Fruit fly (Drosophila melanogaster) whole organism, embryonic: ENCODE data around the gene Pisd.

Experiments used
- Atf-2 ChIP-seq: fragments of 200-800 bp; sonication (Bioruptor generic); optimal IDR thresholded peaks from 2 replicates; lab custom pipeline; 2016; ENCODE audit warnings: missing biosample characterization, missing genetic modification characterization
- B-H1 ChIP-seq: fragments of 200-800 bp; sonication (Bioruptor generic); IDR thresholded peaks from 3 replicates; pipeline ENCODE4 v1.3.6; 2022; ENCODE audit warnings: missing biosample characterization, missing genetic modification characterization
- CG10366 ChIP-seq: fragments of 200-800 bp; sonication (Bioruptor generic); IDR thresholded peaks from 2 replicates; pipeline ENCODE4 v1.3.6; 2022; ENCODE audit warnings: missing biosample characterization, missing genetic modification characterization
- CG10462 ChIP-seq: fragments of 200-800 bp; sonication (Bioruptor generic); optimal IDR thresholded peaks from 2 replicates; lab custom pipeline; 2016; ENCODE audit warnings: missing biosample characterization, missing genetic modification characterization
- CG10565 ChIP-seq: fragments of 200-800 bp; sonication (Bioruptor generic); optimal IDR thresholded peaks from 3 replicates; lab custom pipeline; 2016; ENCODE audit warnings: missing biosample characterization, mild to moderate bottlenecking, missing genetic modification characterization
- CG11398 ChIP-seq: fragments of 200-800 bp; sonication (Bioruptor generic); optimal IDR thresholded peaks from 2 replicates; lab custom pipeline; 2016; ENCODE audit warnings: missing biosample characterization, missing genetic modification characterization
- CG12744 ChIP-seq: fragments of 200-800 bp; sonication (Bioruptor generic); optimal IDR thresholded peaks from 2 replicates; lab custom pipeline; 2016; ENCODE audit warnings: missing biosample characterization, missing genetic modification characterization
- CG15514 ChIP-seq: fragments of 200-800 bp; sonication (Bioruptor generic); optimal IDR thresholded peaks from 3 replicates; lab custom pipeline; 2017; ENCODE audit warnings: missing biosample characterization, missing genetic modification characterization, mild to moderate bottlenecking, moderate library complexity, missing genetic modification reagents
- CG18262 ChIP-seq: fragments of 200-800 bp; optimal IDR thresholded peaks from 3 replicates; lab custom pipeline; 2019; ENCODE audit warnings: missing biosample characterization, mild to moderate bottlenecking, missing genetic modification characterization, moderate library complexity
- CG18619 ChIP-seq: fragments of 200-800 bp; sonication (Bioruptor generic); optimal IDR thresholded peaks from 3 replicates; lab custom pipeline; 2017; ENCODE audit warnings: missing biosample characterization, mild to moderate bottlenecking, missing genetic modification characterization
- CG3407 ChIP-seq: fragments of 200-800 bp; sonication (Bioruptor generic); optimal IDR thresholded peaks from 2 replicates; lab custom pipeline; 2018; ENCODE audit warnings: missing biosample characterization, mild to moderate bottlenecking, missing genetic modification characterization
- CG43689 ChIP-seq: fragments of 200-800 bp; sonication (Bioruptor generic); IDR thresholded peaks from 2 replicates; pipeline ENCODE4 v1.3.6; 2022; ENCODE audit warnings: missing biosample characterization, missing genetic modification characterization
- CG4404 ChIP-seq: fragments of 200-800 bp; sonication (Bioruptor generic); IDR thresholded peaks from 2 replicates; pipeline ENCODE4 v1.3.6; 2022; ENCODE audit warnings: missing biosample characterization, missing genetic modification characterization
- CG7786 ChIP-seq: fragments of 200-800 bp; sonication (Bioruptor generic); optimal IDR thresholded peaks from 2 replicates; lab custom pipeline; 2016; ENCODE audit warnings: missing biosample characterization, missing genetic modification characterization
- CG7963 ChIP-seq: fragments of 200-800 bp; sonication (Bioruptor generic); IDR thresholded peaks from 3 replicates; pipeline ENCODE4 v1.3.6; 2022; ENCODE audit warnings: missing biosample characterization, missing genetic modification characterization; ENCODE audit not compliant: partially characterized antibody
- CG8944 ChIP-seq: fragments of 200-800 bp; sonication (Bioruptor generic); optimal IDR thresholded peaks from 3 replicates; lab custom pipeline; 2016; ENCODE audit warnings: missing biosample characterization, missing genetic modification characterization
- CG9727 ChIP-seq: fragments of 200-800 bp; sonication (Bioruptor generic); optimal IDR thresholded peaks from 3 replicates; lab custom pipeline; 2017; ENCODE audit warnings: missing biosample characterization, mild to moderate bottlenecking, missing genetic modification characterization
- D19A ChIP-seq: fragments of 200-800 bp; optimal IDR thresholded peaks from 3 replicates; lab custom pipeline; 2019; ENCODE audit warnings: missing biosample characterization, mild to moderate bottlenecking, missing genetic modification characterization, moderate library complexity
- Deaf1 ChIP-seq: fragments of 200-800 bp; optimal IDR thresholded peaks from 3 replicates; lab custom pipeline; 2019; ENCODE audit warnings: missing biosample characterization, mild to moderate bottlenecking, missing genetic modification characterization, moderate library complexity
- Eip74EF ChIP-seq, 2 experiments: fragments of 200-800 bp in 1 of 2; fragments of >200 bp in 1 of 2; sonication (Bioruptor generic) in 1 of 2; optimal IDR thresholded peaks; 2 replicates each; lab custom pipeline; 2017 to 2019; ENCODE audit warnings: missing biosample characterization in 2 of 2, missing genetic modification characterization in 2 of 2, mild to moderate bottlenecking in 1 of 2, moderate library complexity in 1 of 2
- HLHmδ ChIP-seq: fragments of 200-800 bp; sonication (Bioruptor generic); optimal IDR thresholded peaks from 2 replicates; lab custom pipeline; 2018; ENCODE audit warnings: missing biosample characterization, mild to moderate bottlenecking, missing genetic modification characterization, moderate library complexity
- Hr51 ChIP-seq, 2 experiments: fragments of 200-800 bp; sonication (Bioruptor generic); optimal IDR thresholded peaks; 2 replicates in 1 of 2; 3 replicates in 1 of 2; lab custom pipeline; 2016 to 2018; ENCODE audit warnings: missing biosample characterization in 2 of 2, missing genetic modification characterization in 2 of 2, mild to moderate bottlenecking in 1 of 2, moderate library complexity in 1 of 2
- Nf-YB ChIP-seq: fragments of 200-800 bp; sonication (Bioruptor generic); optimal IDR thresholded peaks from 3 replicates; lab custom pipeline; 2019; ENCODE audit warnings: missing biosample characterization, mild to moderate bottlenecking, missing genetic modification characterization, moderate library complexity
- Pdp1 ChIP-seq, 2 experiments: fragments of 200-800 bp; sonication (Bioruptor generic); optimal IDR thresholded peaks; 3 replicates each; lab custom pipeline; 2016; ENCODE audit warnings: missing biosample characterization in 2 of 2, missing genetic modification characterization in 2 of 2, mild to moderate bottlenecking in 1 of 2, moderate library complexity in 1 of 2
- ara ChIP-seq: fragments of 200-800 bp; sonication (Bioruptor generic); IDR thresholded peaks from 2 replicates; pipeline ENCODE4 v1.3.6; 2022; ENCODE audit warnings: missing biosample characterization, missing genetic modification characterization
- crol ChIP-seq: fragments of 200-800 bp; sonication (Bioruptor generic); IDR thresholded peaks from 2 replicates; pipeline ENCODE4 v1.3.6; 2022; ENCODE audit warnings: missing biosample characterization, missing genetic modification characterization
- dm ChIP-seq: fragments of 200-800 bp; sonication (Bioruptor generic); optimal IDR thresholded peaks from 3 replicates; lab custom pipeline; 2016; ENCODE audit warnings: missing biosample characterization, missing genetic modification characterization
- dmrt11E ChIP-seq: fragments of 200-800 bp; sonication (Bioruptor generic); optimal IDR thresholded peaks from 3 replicates; lab custom pipeline; 2018; ENCODE audit warnings: missing biosample characterization, mild to moderate bottlenecking, missing genetic modification characterization, moderate library complexity
- esg ChIP-seq: fragments of 200-800 bp; sonication (Bioruptor generic); conservative IDR thresholded peaks from 2 replicates; pipeline ENCODE4 v1.3.6; 2022; ENCODE audit warnings: missing biosample characterization, missing genetic modification characterization
- ewg ChIP-seq: fragments of 200-800 bp; sonication (Bioruptor generic); optimal IDR thresholded peaks from 3 replicates; lab custom pipeline; 2017; ENCODE audit warnings: mild to moderate bottlenecking, missing biosample characterization, missing genetic modification reagents, missing genetic modification characterization
- exex ChIP-seq: fragments of 200-800 bp; sonication (Bioruptor generic); optimal IDR thresholded peaks from 4 replicates; lab custom pipeline; 2018; ENCODE audit warnings: missing biosample characterization, mild to moderate bottlenecking, missing genetic modification characterization, moderate library complexity
- fru ChIP-seq: fragments of >200 bp; optimal IDR thresholded peaks from 2 replicates; lab custom pipeline; 2017
- grn ChIP-seq: fragments of 200-800 bp; sonication (Bioruptor generic); optimal IDR thresholded peaks from 3 replicates; lab custom pipeline; 2017; ENCODE audit warnings: missing biosample characterization, missing genetic modification characterization
- h ChIP-seq: fragments of >200 bp; optimal IDR thresholded peaks from 2 replicates; lab custom pipeline; 2017
- insv ChIP-seq, 2 experiments: fragments of 200-800 bp; sonication (Bioruptor generic); optimal IDR thresholded peaks; 3 replicates each; lab custom pipeline; 2016 to 2018; ENCODE audit warnings: missing biosample characterization in 2 of 2, missing genetic modification characterization in 2 of 2
- ken ChIP-seq: fragments of 200-800 bp; sonication (Bioruptor generic); IDR thresholded peaks from 3 replicates; pipeline ENCODE4 v1.3.6; 2022; ENCODE audit warnings: missing biosample characterization, missing genetic modification characterization
- luna ChIP-seq: fragments of 200-800 bp; sonication (Bioruptor generic); optimal IDR thresholded peaks from 2 replicates; lab custom pipeline; 2016; ENCODE audit warnings: missing biosample characterization, missing genetic modification characterization
- mam ChIP-seq: fragments of 200-800 bp; sonication (Bioruptor generic); optimal IDR thresholded peaks from 3 replicates; lab custom pipeline; 2016; ENCODE audit warnings: missing biosample characterization, missing genetic modification characterization
- nerfin-2 ChIP-seq: fragments of 200-800 bp; sonication (Bioruptor generic); IDR thresholded peaks from 2 replicates; pipeline ENCODE4 v1.3.6; 2022; ENCODE audit warnings: missing biosample characterization, missing genetic modification characterization; ENCODE audit not compliant: partially characterized antibody
- oc ChIP-seq: fragments of 200-800 bp; sonication (Bioruptor generic); optimal IDR thresholded peaks from 2 replicates; lab custom pipeline; 2018; ENCODE audit warnings: missing biosample characterization, mild to moderate bottlenecking, missing genetic modification characterization, moderate library complexity
- pita ChIP-seq: fragments of 200-800 bp; sonication (Bioruptor generic); optimal IDR thresholded peaks from 2 replicates; lab custom pipeline; 2017; ENCODE audit warnings: missing biosample characterization, mild to moderate bottlenecking, missing genetic modification characterization
- rib ChIP-seq: fragments of 200-800 bp; sonication (Bioruptor generic); IDR thresholded peaks from 2 replicates; pipeline ENCODE4 v1.3.6; 2022; ENCODE audit warnings: missing biosample characterization, missing genetic modification characterization
- salm ChIP-seq: fragments of 200-800 bp; sonication (Bioruptor generic); optimal IDR thresholded peaks from 2 replicates; lab custom pipeline; 2018; ENCODE audit warnings: missing biosample characterization, mild to moderate bottlenecking, missing genetic modification characterization
- scrt ChIP-seq: fragments of 200-800 bp; sonication (Bioruptor generic); optimal IDR thresholded peaks from 2 replicates; lab custom pipeline; 2018; ENCODE audit warnings: missing biosample characterization, mild to moderate bottlenecking, missing genetic modification characterization, moderate library complexity
- sim ChIP-seq: fragments of 200-800 bp; sonication (Bioruptor generic); IDR thresholded peaks from 2 replicates; pipeline ENCODE4 v1.3.6; 2022; ENCODE audit warnings: missing biosample characterization, missing genetic modification characterization
- sima ChIP-seq: fragments of 200-800 bp; sonication (Bioruptor generic); optimal IDR thresholded peaks from 2 replicates; lab custom pipeline; 2016; ENCODE audit warnings: missing biosample characterization, missing genetic modification characterization
- slbo ChIP-seq: fragments of 200-800 bp; sonication (Bioruptor generic); IDR thresholded peaks from 2 replicates; pipeline ENCODE4 v1.3.6; 2022; ENCODE audit warnings: missing biosample characterization, missing genetic modification characterization
- slou ChIP-seq: fragments of 200-800 bp; sonication (Bioruptor generic); optimal IDR thresholded peaks from 3 replicates; lab custom pipeline; 2016; ENCODE audit warnings: missing biosample characterization, missing genetic modification characterization
- tx ChIP-seq: fragments of 200-800 bp; sonication (Bioruptor generic); optimal IDR thresholded peaks from 2 replicates; lab custom pipeline; 2016; ENCODE audit warnings: missing biosample characterization, missing genetic modification characterization
- unc-4 ChIP-seq: fragments of 200-800 bp; sonication (Bioruptor generic); IDR thresholded peaks from 2 replicates; pipeline ENCODE4 v1.3.6; 2022; ENCODE audit warnings: missing biosample characterization, missing genetic modification characterization; ENCODE audit not compliant: partially characterized antibody
- wdn ChIP-seq: fragments of 200-800 bp; sonication (Bioruptor generic); IDR thresholded peaks from 2 replicates; pipeline ENCODE4 v1.3.6; 2022; ENCODE audit warnings: missing biosample characterization, missing genetic modification characterization

Gene Pisd

DNA sequence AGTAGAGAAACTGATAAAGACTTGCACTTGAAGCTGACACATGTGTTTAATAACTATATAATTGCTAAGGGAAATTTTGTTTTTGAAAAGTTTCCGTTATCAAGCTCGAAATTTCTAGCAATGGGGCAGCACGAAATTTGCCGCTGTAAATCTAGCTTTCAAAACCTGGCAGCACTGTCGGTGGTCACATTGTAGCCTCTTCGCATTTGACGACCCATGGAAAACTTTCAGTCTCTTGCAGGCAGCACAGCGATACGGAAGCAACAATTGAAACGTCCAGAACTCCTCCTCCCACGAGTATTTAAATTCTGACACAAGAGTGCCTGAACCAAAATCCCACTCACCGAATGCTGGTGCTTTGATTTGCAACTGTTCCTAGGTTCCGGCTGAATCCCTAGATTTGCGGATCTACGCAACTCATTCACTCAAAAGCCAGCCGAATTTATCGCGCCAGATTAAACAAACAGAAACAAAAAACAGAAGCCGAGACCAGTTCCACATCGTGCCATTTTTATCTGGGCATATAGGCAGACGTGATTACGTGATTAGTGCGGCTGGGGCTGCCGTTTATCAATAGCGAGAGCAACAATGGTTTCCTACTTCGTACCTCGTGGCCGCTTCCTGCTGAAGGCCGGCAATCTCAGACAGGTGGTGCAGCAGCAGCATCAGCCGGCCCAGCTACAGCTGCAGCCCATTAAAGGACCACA is 1.0 kb downstream of the Pisd start (continued):
- TF ChIP-seq CG7963 (GFP tag; lab: Robert Waterston, UW) (no peak), esg (no peak), HLHmδ (no peak), unc-4 (GFP tag; lab: Robert Waterston, UW) (0 out of 2 replicates have a peak, but pooled peaks have one; percentile 19), insv (GFP tag; optimal IDR thresholded peaks at IDR 0.05; lab: Kevin White, UChicago) (no peak), Pdp1 (GFP tag; optimal IDR thresholded peaks at IDR 0.05; lab: Kevin White, UChicago) (peak in 1 of 2 experiments; percentile 81), crol (no peak), luna (GFP tag; lab: Kevin White, UChicago) (no peak), Hr51 (GFP tag; optimal IDR thresholded peaks at IDR 0.05; lab: Kevin White, UChicago) (no peak), exex (peak; percentile 52), CG10462 (no peak), ewg (GFP tag; lab: Kevin White, UChicago) (no peak), Atf-2 (GFP tag; lab: Kevin White, UChicago) (no peak), B-H1 (GFP tag; lab: Robert Waterston, UW) (no peak), CG9727 (no peak), wdn (no peak), CG8944 (no peak), sim (GFP tag; lab: Robert Waterston, UW) (no peak), Deaf1 (tag; lab: Kevin White, UChicago) (peak; percentile 12), CG15514 (GFP tag; lab: Kevin White, UChicago) (peak; percentile 37), dm (GFP tag; lab: Kevin White, UChicago) (no peak), CG43689 (no peak), nerfin-2 (GFP tag; lab: Robert Waterston, UW) (no peak), mam (GFP tag; lab: Kevin White, UChicago) (no peak), scrt (GFP tag; lab: Kevin White, UChicago) (peak; percentile 1), D19A (tag; lab: Kevin White, UChicago) (no peak), sima (GFP tag; lab: Kevin White, UChicago) (no peak), rib (GFP tag; lab: Robert Waterston, UW) (no peak), slou (GFP tag; lab: Kevin White, UChicago) (no peak), pita (GFP tag; lab: Kevin White, UChicago) (no peak), dmrt11E (tag; lab: Kevin White, UChicago) (no peak), CG10565 (no peak), CG4404 (no peak), Eip74EF (GFP tag; optimal IDR thresholded peaks at IDR 0.05; lab: Kevin White, UChicago) (peak in 1 of 2 experiments; percentile 40), ara (GFP tag; lab: Robert Waterston, UW) (no peak), slbo (peak; percentile 53), fru (lab: Kevin White, UChicago) (no peak), CG10366 (GFP tag; lab: Robert Waterston, UW) (no peak), oc (tag; lab: Kevin White, UChicago) (no peak), tx (GFP tag; lab: Kevin White, UChicago) (no peak), salm (tag; lab: Kevin White, UChicago) (no peak), h (no peak), CG12744 (no peak), CG7786 (GFP tag; lab: Kevin White, UChicago) (no peak), CG3407 (GFP tag; lab: Kevin White, UChicago) (no peak), CG18619 (GFP tag; lab: Kevin White, UChicago) (no peak), ken (0 out of 3 replicates have a peak, but pooled peaks have one; percentile 22), CG18262 (tag; lab: Kevin White, UChicago) (no peak), CG11398 (GFP tag; lab: Kevin White, UChicago) (no peak), Nf-YB (GFP tag; lab: Kevin White, UChicago) (no peak), grn (GFP tag; lab: Kevin White, UChicago) (no peak)
